Fruit fly (Drosophila melanogaster) whole organism, prepupa: ENCODE measurements around the gene Hnf4.

ENCODE experiments used
- Blimp-1 ChIP-seq: fragments of 200-800 bp; sonication (Bioruptor generic); optimal IDR thresholded peaks from 3 replicates; lab custom pipeline; 2017; ENCODE audit warnings: missing biosample characterization, missing genetic modification characterization, mild to moderate bottlenecking, moderate library complexity, missing genetic modification reagents
- CG10631 ChIP-seq: fragments of 200-800 bp; sonication (Bioruptor generic); optimal IDR thresholded peaks from 2 replicates; lab custom pipeline; 2016; ENCODE audit warnings: missing biosample characterization, missing genetic modification characterization
- CG10669 ChIP-seq: fragments of 200-800 bp; sonication (Bioruptor generic); optimal IDR thresholded peaks from 3 replicates; lab custom pipeline; 2018; ENCODE audit warnings: missing biosample characterization, mild to moderate bottlenecking, missing genetic modification characterization, moderate library complexity
- CG11294 ChIP-seq: fragments of 200-800 bp; sonication (Bioruptor generic); IDR thresholded peaks from 2 replicates; pipeline ENCODE4 v1.3.6; 2022; ENCODE audit warnings: missing biosample characterization, missing genetic modification characterization
- CG11762 ChIP-seq: fragments of 200-800 bp; sonication (Bioruptor generic); optimal IDR thresholded peaks from 3 replicates; lab custom pipeline; 2016; ENCODE audit warnings: missing biosample characterization, missing genetic modification characterization; ENCODE audit not compliant: insufficient read depth
- CG11902 ChIP-seq: fragments of 200-800 bp; sonication (Bioruptor generic); optimal IDR thresholded peaks from 3 replicates; lab custom pipeline; 2016; ENCODE audit warnings: missing biosample characterization, missing genetic modification characterization
- CG15336 ChIP-seq: fragments of 200-800 bp; sonication (Bioruptor generic); IDR thresholded peaks from 2 replicates; pipeline ENCODE4 v1.3.6; 2022; ENCODE audit warnings: missing biosample characterization, missing genetic modification characterization
- CG1621 ChIP-seq: fragments of 200-800 bp; sonication (Bioruptor generic); optimal IDR thresholded peaks from 3 replicates; lab custom pipeline; 2018; ENCODE audit warnings: missing biosample characterization, mild to moderate bottlenecking, missing genetic modification characterization
- CG3032 ChIP-seq: fragments of 200-800 bp; optimal IDR thresholded peaks from 2 replicates; lab custom pipeline; 2019; ENCODE audit warnings: missing biosample characterization, mild to moderate bottlenecking, missing genetic modification characterization, moderate library complexity
- CG31627 ChIP-seq: fragments of 200-800 bp; sonication (Bioruptor generic); optimal IDR thresholded peaks from 3 replicates; lab custom pipeline; 2016; ENCODE audit warnings: missing biosample characterization, missing genetic modification characterization
- CG32006 ChIP-seq: fragments of 200-800 bp; sonication (Bioruptor generic); optimal IDR thresholded peaks from 3 replicates; lab custom pipeline; 2017; ENCODE audit warnings: missing biosample characterization, mild to moderate bottlenecking, missing genetic modification characterization
- CG34406 ChIP-seq: fragments of 200-800 bp; sonication (Bioruptor generic); optimal IDR thresholded peaks from 3 replicates; lab custom pipeline; 2016; ENCODE audit warnings: missing biosample characterization, missing genetic modification characterization
- CG3919 ChIP-seq: fragments of 200-800 bp; sonication (Bioruptor generic); optimal IDR thresholded peaks from 3 replicates; lab custom pipeline; 2016; ENCODE audit warnings: missing biosample characterization, missing genetic modification characterization
- CG4318 ChIP-seq: fragments of 200-800 bp; sonication (Bioruptor generic); optimal IDR thresholded peaks from 3 replicates; lab custom pipeline; 2017; ENCODE audit warnings: missing biosample characterization, mild to moderate bottlenecking, missing genetic modification characterization
- CG6163 ChIP-seq: fragments of 200-800 bp; sonication (Bioruptor generic); IDR thresholded peaks from 3 replicates; pipeline ENCODE4 v1.3.6; 2022; ENCODE audit warnings: missing biosample characterization, missing genetic modification characterization
- CG6276 ChIP-seq: fragments of 200-800 bp; sonication (Bioruptor generic); optimal IDR thresholded peaks from 2 replicates; lab custom pipeline; 2017; ENCODE audit warnings: missing biosample characterization, mild to moderate bottlenecking, missing genetic modification characterization
- CG6792 ChIP-seq: fragments of 200-800 bp; sonication (Bioruptor generic); optimal IDR thresholded peaks from 3 replicates; lab custom pipeline; 2016; ENCODE audit warnings: missing biosample characterization, missing genetic modification characterization
- CG7368 ChIP-seq: fragments of 200-800 bp; sonication (Bioruptor generic); optimal IDR thresholded peaks from 3 replicates; lab custom pipeline; 2016; ENCODE audit warnings: missing biosample characterization, missing genetic modification characterization
- CG8119 ChIP-seq: fragments of 200-800 bp; sonication (Bioruptor generic); IDR thresholded peaks from 3 replicates; pipeline ENCODE4 v1.3.6; 2022; ENCODE audit warnings: missing biosample characterization, missing genetic modification characterization
- CG8319 ChIP-seq: fragments of 200-800 bp; sonication (Bioruptor generic); optimal IDR thresholded peaks from 3 replicates; lab custom pipeline; 2016; ENCODE audit warnings: missing biosample characterization, missing genetic modification characterization
- Eip75B ChIP-seq: fragments of 200-800 bp; sonication (Bioruptor generic); optimal IDR thresholded peaks from 3 replicates; lab custom pipeline; 2016; ENCODE audit warnings: missing biosample characterization, missing genetic modification characterization
- Eip78C ChIP-seq: fragments of 200-800 bp; sonication (Bioruptor generic); peaks from one replicate; lab custom pipeline; 2016; ENCODE audit warnings: missing biosample characterization, missing genetic modification characterization
- Eip93F ChIP-seq: fragments of 200-800 bp; sonication (Bioruptor generic); optimal IDR thresholded peaks from 2 replicates; lab custom pipeline; 2016; ENCODE audit warnings: missing biosample characterization, mild to moderate bottlenecking, missing genetic modification characterization
- Ets96B ChIP-seq: fragments of 200-800 bp; optimal IDR thresholded peaks from 2 replicates; lab custom pipeline; 2019; ENCODE audit warnings: missing biosample characterization, mild to moderate bottlenecking, missing genetic modification characterization, moderate library complexity
- Hr39 ChIP-seq: fragments of 200-800 bp; sonication (Bioruptor generic); optimal IDR thresholded peaks from 2 replicates; lab custom pipeline; 2016; ENCODE audit warnings: missing biosample characterization, missing genetic modification characterization
- Hr4 ChIP-seq: fragments of 200-800 bp; sonication (Bioruptor generic); optimal IDR thresholded peaks from 3 replicates; lab custom pipeline; 2016; ENCODE audit warnings: missing biosample characterization, missing genetic modification characterization
- Lpt ChIP-seq: fragments of 200-800 bp; sonication (Bioruptor generic); optimal IDR thresholded peaks from 3 replicates; lab custom pipeline; 2016; ENCODE audit warnings: missing biosample characterization, missing genetic modification characterization
- Met ChIP-seq: fragments of 200-800 bp; sonication (Bioruptor generic); optimal IDR thresholded peaks from 3 replicates; lab custom pipeline; 2016; ENCODE audit warnings: missing biosample characterization, missing genetic modification characterization
- OdsH ChIP-seq: fragments of 200-800 bp; sonication (Bioruptor generic); optimal IDR thresholded peaks from 3 replicates; lab custom pipeline; 2016; ENCODE audit warnings: missing biosample characterization, missing genetic modification characterization
- Smox ChIP-seq: fragments of 200-800 bp; sonication (Bioruptor generic); optimal IDR thresholded peaks from 3 replicates; lab custom pipeline; 2016; ENCODE audit warnings: missing biosample characterization, missing genetic modification characterization
- Sox102F ChIP-seq: fragments of 200-800 bp; sonication (Bioruptor generic); optimal IDR thresholded peaks from 2 replicates; lab custom pipeline; 2016; ENCODE audit warnings: missing biosample characterization, mild to moderate bottlenecking, missing genetic modification characterization
- Sox14 ChIP-seq: fragments of 200-800 bp; sonication (Bioruptor generic); optimal IDR thresholded peaks from 3 replicates; lab custom pipeline; 2016; ENCODE audit warnings: missing biosample characterization, missing genetic modification characterization
- Sox15 ChIP-seq: fragments of 200-800 bp; sonication (Bioruptor generic); optimal IDR thresholded peaks from 3 replicates; lab custom pipeline; 2016; ENCODE audit warnings: missing biosample characterization, missing genetic modification characterization
- achi ChIP-seq: fragments of 200-800 bp; sonication (Bioruptor generic); optimal IDR thresholded peaks from 3 replicates; lab custom pipeline; 2016; ENCODE audit warnings: missing biosample characterization, missing genetic modification characterization
- acj6 ChIP-seq: fragments of 200-800 bp; sonication (Bioruptor generic); optimal IDR thresholded peaks from 3 replicates; lab custom pipeline; 2016; ENCODE audit warnings: missing biosample characterization, missing genetic modification characterization
- cyc ChIP-seq: fragments of 200-800 bp; sonication (Bioruptor generic); optimal IDR thresholded peaks from 3 replicates; lab custom pipeline; 2016; ENCODE audit warnings: missing biosample characterization, missing genetic modification characterization
- dac ChIP-seq: fragments of 200-800 bp; sonication (Bioruptor generic); optimal IDR thresholded peaks from 2 replicates; lab custom pipeline; 2017; ENCODE audit warnings: missing biosample characterization, mild to moderate bottlenecking, missing genetic modification characterization
- esn ChIP-seq: fragments of 200-800 bp; sonication (Bioruptor generic); optimal IDR thresholded peaks from 2 replicates; lab custom pipeline; 2016; ENCODE audit warnings: missing biosample characterization, mild to moderate bottlenecking, missing genetic modification characterization, moderate library complexity
- fd59A ChIP-seq: fragments of 200-800 bp; sonication (Bioruptor generic); optimal IDR thresholded peaks from 2 replicates; lab custom pipeline; 2017; ENCODE audit warnings: missing biosample characterization, mild to moderate bottlenecking, missing genetic modification characterization, missing genetic modification reagents
- fd85E ChIP-seq: fragments of 200-800 bp; sonication (Bioruptor generic); optimal IDR thresholded peaks from 3 replicates; lab custom pipeline; 2016; ENCODE audit warnings: missing biosample characterization, missing genetic modification characterization
- fkh ChIP-seq: fragments of 200-800 bp; sonication (Bioruptor generic); optimal IDR thresholded peaks from 3 replicates; lab custom pipeline; 2017; ENCODE audit warnings: missing biosample characterization, mild to moderate bottlenecking, missing genetic modification characterization, moderate library complexity
- lz ChIP-seq: fragments of 200-800 bp; sonication (Bioruptor generic); optimal IDR thresholded peaks from 3 replicates; lab custom pipeline; 2016; ENCODE audit warnings: missing biosample characterization, missing genetic modification characterization
- net ChIP-seq: fragments of 200-800 bp; sonication (Bioruptor generic); optimal IDR thresholded peaks from 3 replicates; lab custom pipeline; 2016; ENCODE audit warnings: missing biosample characterization, missing genetic modification characterization
- pdm3 ChIP-seq: fragments of 200-800 bp; sonication (Bioruptor generic); optimal IDR thresholded peaks from 3 replicates; lab custom pipeline; 2016; ENCODE audit warnings: missing biosample characterization, missing genetic modification characterization
- salr ChIP-seq, 2 experiments: fragments of 200-800 bp; sonication (Bioruptor generic); optimal IDR thresholded peaks; 3 replicates each; lab custom pipeline; 2016 to 2018; ENCODE audit warnings: missing biosample characterization in 2 of 2, missing genetic modification characterization in 2 of 2, mild to moderate bottlenecking in 1 of 2
- ss ChIP-seq, 2 experiments: fragments of 200-800 bp; sonication (Bioruptor generic); optimal IDR thresholded peaks; 2 replicates in 1 of 2; 3 replicates in 1 of 2; lab custom pipeline; 2017 to 2018; ENCODE audit warnings: mild to moderate bottlenecking in 2 of 2, missing biosample characterization in 2 of 2, missing genetic modification characterization in 2 of 2, moderate library complexity in 1 of 2
- svp ChIP-seq: fragments of 200-800 bp; sonication (Bioruptor generic); peaks from one replicate; lab custom pipeline; 2016; ENCODE audit warnings: missing biosample characterization, missing genetic modification characterization
- topi ChIP-seq: fragments of 200-800 bp; sonication (Bioruptor generic); optimal IDR thresholded peaks from 3 replicates; lab custom pipeline; 2016; ENCODE audit warnings: missing biosample characterization, missing genetic modification characterization
- vri ChIP-seq: fragments of 200-800 bp; sonication (Bioruptor generic); optimal IDR thresholded peaks from 3 replicates; lab custom pipeline; 2016; ENCODE audit warnings: missing biosample characterization, mild to moderate bottlenecking, missing genetic modification characterization

Hnf4 gene

DNA sequence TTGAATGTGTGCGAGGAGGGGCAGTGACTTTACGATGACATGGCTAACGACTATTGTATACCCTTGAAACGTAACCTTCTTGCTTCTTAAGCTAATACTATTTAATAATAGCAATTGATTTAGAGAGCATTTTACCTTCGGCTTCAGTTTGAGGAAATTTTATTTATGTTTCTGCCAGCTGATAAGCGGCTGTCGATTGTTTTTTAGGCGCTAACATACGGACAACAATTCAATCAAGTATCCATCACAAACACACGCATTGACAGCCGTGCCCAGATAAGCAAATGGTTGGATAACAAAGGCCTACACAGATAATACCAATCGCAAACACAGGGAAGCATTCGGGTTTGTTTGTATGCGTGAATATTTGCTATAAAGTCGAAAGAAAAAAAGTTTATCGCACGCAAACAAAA, 28.8 kb upstream of the Hnf4 start:
- TF ChIP-seq CG6792 (GFP tag; lab: Kevin White, UChicago) (peak; percentile 4), Blimp-1 (GFP tag; lab: Kevin White, UChicago) (no peak), salr (GFP tag; optimal IDR thresholded peaks at IDR 0.05; lab: Kevin White, UChicago) (no peak), Eip75B (GFP tag; lab: Kevin White, UChicago) (peak; percentile 2), fd85E (GFP tag; lab: Kevin White, UChicago) (no peak), esn (GFP tag; lab: Kevin White, UChicago) (peak; percentile 44), Sox102F (GFP tag; lab: Kevin White, UChicago) (peak; percentile 8), CG31627 (GFP tag; lab: Kevin White, UChicago) (peak; percentile 29), CG34406 (GFP tag; lab: Kevin White, UChicago) (peak; percentile 11), Sox14 (peak; percentile 12), achi (no peak), CG1621 (tag; lab: Kevin White, UChicago) (no peak), dac (GFP tag; lab: Kevin White, UChicago) (no peak), Hr4 (peak; percentile 3), CG8119 (GFP tag; lab: Robert Waterston, UW) (no peak), CG10631 (GFP tag; lab: Kevin White, UChicago) (no peak), lz (GFP tag; lab: Kevin White, UChicago) (peak; percentile 15), vri (peak; percentile 86), fd59A (GFP tag; lab: Kevin White, UChicago) (no peak), net (GFP tag; lab: Kevin White, UChicago) (peak; percentile 31), Smox (GFP tag; lab: Kevin White, UChicago) (peak; percentile 39), CG32006 (GFP tag; lab: Kevin White, UChicago) (peak; percentile 10), CG8319 (peak; percentile 15), CG11762 (peak; percentile 28), CG15336 (GFP tag; lab: Robert Waterston, UW) (peak; percentile 54; the same call in 1 of the 2 replicates), Ets96B (tag; lab: Kevin White, UChicago) (no peak), svp (GFP tag; lab: Kevin White, UChicago) (peak; percentile 83), CG6163 (GFP tag; lab: Robert Waterston, UW) (no peak), CG11294 (no peak), CG3919 (GFP tag; lab: Kevin White, UChicago) (no peak), CG7368 (GFP tag; lab: Kevin White, UChicago) (no peak), pdm3 (peak; percentile 33), topi (peak; percentile 14), CG10669 (GFP tag; lab: Kevin White, UChicago) (no peak), Eip93F (GFP tag; lab: Kevin White, UChicago) (peak; percentile 77), CG3032 (tag; lab: Kevin White, UChicago) (no peak), Eip78C (peak; percentile 58), ss (GFP tag; optimal IDR thresholded peaks at IDR 0.05; lab: Kevin White, UChicago) (peak; percentile 22 to 24), acj6 (GFP tag; lab: Kevin White, UChicago) (peak; percentile 15), Lpt (no peak), fkh (GFP tag; lab: Kevin White, UChicago) (peak; percentile 93), Hr39 (peak; percentile 28), OdsH (peak; percentile 4)

DNA sequence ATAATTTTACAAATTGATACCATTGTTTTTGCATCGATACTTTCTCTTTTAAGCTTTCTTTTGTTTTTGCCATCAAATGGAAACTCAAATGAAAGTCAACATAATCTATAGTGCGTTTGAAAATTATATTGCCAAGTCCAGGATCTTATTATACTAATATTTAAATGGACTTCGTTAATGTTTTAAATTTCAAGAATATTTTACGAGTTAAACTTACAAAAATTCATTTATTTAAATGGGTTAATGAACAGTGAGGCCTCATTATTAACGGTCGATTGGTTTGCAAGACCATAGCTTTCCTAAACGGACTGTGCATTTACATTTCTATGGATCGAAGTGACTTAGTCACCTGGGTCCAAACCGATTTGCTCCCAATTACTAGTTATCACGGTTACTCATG, 27.0 kb upstream of the Hnf4 start:
- TF ChIP-seq topi (peak; percentile 5), CG31627 (GFP tag; lab: Kevin White, UChicago) (no peak), CG15336 (GFP tag; lab: Robert Waterston, UW) (no peak), Hr4 (peak; percentile 33), CG4318 (GFP tag; lab: Kevin White, UChicago) (no peak), Eip78C (peak; percentile 38), fd85E (GFP tag; lab: Kevin White, UChicago) (no peak), fd59A (GFP tag; lab: Kevin White, UChicago) (no peak), Sox15 (GFP tag; lab: Kevin White, UChicago) (no peak), lz (GFP tag; lab: Kevin White, UChicago) (no peak), CG8119 (GFP tag; lab: Robert Waterston, UW) (no peak), CG8319 (no peak), CG6792 (GFP tag; lab: Kevin White, UChicago) (no peak), Lpt (no peak), OdsH (no peak), Blimp-1 (GFP tag; lab: Kevin White, UChicago) (no peak), CG6276 (no peak), vri (no peak), CG10631 (GFP tag; lab: Kevin White, UChicago) (no peak), Met (GFP tag; lab: Kevin White, UChicago) (peak; percentile 20), achi (no peak), CG11902 (GFP tag; lab: Kevin White, UChicago) (no peak), svp (GFP tag; lab: Kevin White, UChicago) (peak; percentile 69), CG32006 (GFP tag; lab: Kevin White, UChicago) (peak; percentile 34), cyc (GFP tag; lab: Kevin White, UChicago) (peak; percentile 10)
